Fruit fly (Drosophila melanogaster): ENCODE results near the gene CG8010.
A peak's percentile ranks its signal among the peaks of the same experiment; 100 is the strongest.

CG8010 gene

dm6 chrX:19286235-19286634 lies 17.5 kb upstream of the CG8010 start:
- TF ChIP-seq da (GFP tag; optimal IDR thresholded peaks at IDR 0.05) (no peak), CoRest (tag; optimal IDR thresholded peaks at IDR 0.05) (no peak), lab (GFP tag; optimal IDR thresholded peaks at IDR 0.05) (peak; percentile 60), sug (tag; optimal IDR thresholded peaks at IDR 0.05) (peak; percentile 50), exex (tag; optimal IDR thresholded peaks at IDR 0.05) (peak; percentile 43)

DNA sequence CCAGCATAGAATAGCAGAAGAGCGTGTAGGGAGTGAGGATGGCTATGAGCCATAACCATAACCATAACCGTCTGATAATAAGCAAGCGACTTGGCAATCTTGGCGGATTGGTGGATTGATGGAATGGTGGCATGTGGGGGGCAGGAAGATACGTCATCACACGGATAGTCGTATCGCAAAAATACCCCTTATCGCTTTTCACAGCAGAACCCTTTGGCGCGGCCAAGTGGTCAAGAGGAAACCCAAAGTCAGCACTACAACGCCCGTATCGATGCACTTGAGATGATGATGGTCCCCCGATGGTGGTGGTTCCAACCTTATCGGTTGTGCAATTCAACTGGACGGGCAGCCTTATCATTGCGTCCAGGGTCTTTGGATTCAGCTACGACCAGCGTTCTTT lies 16.7 kb upstream of the CG8010 start:
- TF ChIP-seq sug (tag; optimal IDR thresholded peaks at IDR 0.05) (peak; percentile 93), Bgb (GFP tag; IDR thresholded peaks at IDR 0.05; ENCODE audit: partially characterized antibody) (no peak), CG8924 (tag; optimal IDR thresholded peaks at IDR 0.05) (no peak), disco-r (GFP tag; optimal IDR thresholded peaks at IDR 0.05) (no peak), CG10274 (GFP tag; optimal IDR thresholded peaks at IDR 0.05) (no peak), CG3847 (GFP tag; IDR thresholded peaks at IDR 0.05) (no peak), eve (GFP tag; optimal IDR thresholded peaks at IDR 0.05) (no peak), org-1 (GFP tag; optimal IDR thresholded peaks at IDR 0.05) (no peak), CG18599 (GFP tag; optimal IDR thresholded peaks at IDR 0.05) (peak; percentile 3), Bdp1 (GFP tag; optimal IDR thresholded peaks at IDR 0.05) (no peak), CG14441 (GFP tag; IDR thresholded peaks at IDR 0.05) (no peak), unc-4 (GFP tag; IDR thresholded peaks at IDR 0.05; ENCODE audit: partially characterized antibody) (no peak), nerfin-2 (GFP tag; IDR thresholded peaks at IDR 0.05; ENCODE audit: partially characterized antibody) (no peak), CG3407 (GFP tag; optimal IDR thresholded peaks at IDR 0.05) (no peak), CG13624 (GFP tag; optimal IDR thresholded peaks at IDR 0.05) (no peak), insv (GFP tag; optimal IDR thresholded peaks at IDR 0.05) (no peak), mirr (GFP tag; optimal IDR thresholded peaks at IDR 0.05) (peak; percentile 47), CG8388 (GFP tag; optimal IDR thresholded peaks at IDR 0.05) (no peak), CG8281 (tag; optimal IDR thresholded peaks at IDR 0.05) (peak; percentile 97), CG34376 (GFP tag; optimal IDR thresholded peaks at IDR 0.05) (peak; percentile 48), CG6272 (GFP tag; IDR thresholded peaks at IDR 0.05) (no peak), tgo (GFP tag; IDR thresholded peaks at IDR 0.05) (no peak), Hr78 (GFP tag; optimal IDR thresholded peaks at IDR 0.05) (no peak), Hey (tag; optimal IDR thresholded peaks at IDR 0.05) (peak; percentile 73), Opbp (GFP tag; IDR thresholded peaks at IDR 0.05; ENCODE audit: partially characterized antibody) (no peak), lola (GFP tag; optimal IDR thresholded peaks at IDR 0.05) (no peak), CG3726 (GFP tag; IDR thresholded peaks at IDR 0.05) (no peak), CG2116 (GFP tag; optimal IDR thresholded peaks at IDR 0.05) (no peak), BtbVII (GFP tag; optimal IDR thresholded peaks at IDR 0.05) (peak; percentile 26), gem (tag; optimal IDR thresholded peaks at IDR 0.05) (no peak), trem (tag; optimal IDR thresholded peaks at IDR 0.05) (no peak), gce (GFP tag; IDR thresholded peaks at IDR 0.05) (no peak), CG7271 (tag; optimal IDR thresholded peaks at IDR 0.05) (no peak), PHDP (tag; optimal IDR thresholded peaks at IDR 0.05) (no peak), GATAe (GFP tag; conservative IDR thresholded peaks at IDR 0.05) (0 out of 2 replicates have a peak, but pooled peaks have one; percentile 40), odd (GFP tag; optimal IDR thresholded peaks at IDR 0.05) (no peak), seq (GFP tag; IDR thresholded peaks at IDR 0.05) (no peak), CG8089 (GFP tag; optimal IDR thresholded peaks at IDR 0.05) (no peak), CG13894 (tag; optimal IDR thresholded peaks at IDR 0.05) (no peak), CG1233 (GFP tag; optimal IDR thresholded peaks at IDR 0.05) (no peak), CG11247 (GFP tag; IDR thresholded peaks at IDR 0.05) (no peak), CG4360 (GFP tag; IDR thresholded peaks at IDR 0.05) (no peak), TFAM (GFP tag; optimal IDR thresholded peaks at IDR 0.05) (no peak), Atf6 (GFP tag; IDR thresholded peaks at IDR 0.05) (no peak), dati (GFP tag; IDR thresholded peaks at IDR 0.05) (no peak)
